Fruit fly (Drosophila melanogaster) whole organism, embryonic: ENCODE data around the gene CG42258.

ENCODE experiments used
- CG10431 ChIP-seq: fragments of 200-800 bp; sonication (Bioruptor generic); optimal IDR thresholded peaks from 3 replicates; lab custom pipeline; 2018; ENCODE audit warnings: missing biosample characterization, mild to moderate bottlenecking, missing genetic modification characterization
- CG10959 ChIP-seq: fragments of 200-800 bp; sonication (Bioruptor generic); IDR thresholded peaks from 2 replicates; pipeline ENCODE4 v1.3.6; 2022; ENCODE audit warnings: missing biosample characterization, missing genetic modification characterization
- CG12299 ChIP-seq: fragments of 200-800 bp; sonication (Bioruptor generic); optimal IDR thresholded peaks from 2 replicates; lab custom pipeline; 2018; ENCODE audit warnings: missing biosample characterization, mild to moderate bottlenecking, missing genetic modification characterization
- CG12391 ChIP-seq: fragments of 200-800 bp; sonication (Bioruptor generic); optimal IDR thresholded peaks from 3 replicates; lab custom pipeline; 2018; ENCODE audit warnings: missing biosample characterization, mild to moderate bottlenecking, missing genetic modification characterization, moderate library complexity
- CG14667 ChIP-seq: fragments of 200-800 bp; sonication (Bioruptor generic); IDR thresholded peaks from 2 replicates; pipeline ENCODE4 v1.3.6; 2022; ENCODE audit warnings: missing biosample characterization, missing genetic modification characterization
- CG14860 ChIP-seq: fragments of 200-800 bp; sonication (Bioruptor generic); IDR thresholded peaks from 3 replicates; pipeline ENCODE4 v1.3.6; 2022; ENCODE audit warnings: missing biosample characterization, missing genetic modification characterization; ENCODE audit not compliant: partially characterized antibody
- CG1529 ChIP-seq: fragments of 200-800 bp; sonication (Bioruptor generic); optimal IDR thresholded peaks from 3 replicates; lab custom pipeline; 2018; ENCODE audit warnings: missing biosample characterization, missing genetic modification characterization
- CG17829 ChIP-seq: fragments of 200-800 bp; optimal IDR thresholded peaks from 2 replicates; lab custom pipeline; 2019; ENCODE audit warnings: missing biosample characterization, mild to moderate bottlenecking, missing genetic modification characterization, moderate library complexity
- CG2875 ChIP-seq: fragments of 200-800 bp; sonication (Bioruptor generic); optimal IDR thresholded peaks from 2 replicates; lab custom pipeline; 2017; ENCODE audit warnings: missing biosample characterization, mild to moderate bottlenecking, missing genetic modification characterization, missing genetic modification reagents
- CG4404 ChIP-seq: fragments of 200-800 bp; sonication (Bioruptor generic); IDR thresholded peaks from 2 replicates; pipeline ENCODE4 v1.3.6; 2022; ENCODE audit warnings: missing biosample characterization, missing genetic modification characterization
- CG6689 ChIP-seq: fragments of 200-800 bp; sonication (Bioruptor generic); IDR thresholded peaks from 2 replicates; pipeline ENCODE4 v1.3.6; 2022; ENCODE audit warnings: missing biosample characterization, missing genetic modification characterization
- CG7839 ChIP-seq: fragments of 200-800 bp; sonication (Bioruptor generic); optimal IDR thresholded peaks from 3 replicates; lab custom pipeline; 2018; ENCODE audit warnings: missing biosample characterization, mild to moderate bottlenecking, missing genetic modification characterization, moderate library complexity
- CG9215 ChIP-seq: fragments of 200-800 bp; sonication (Bioruptor generic); IDR thresholded peaks from 2 replicates; pipeline ENCODE4 v1.3.6; 2022; ENCODE audit warnings: missing biosample characterization, missing genetic modification characterization
- Camta ChIP-seq: fragments of 200-800 bp; sonication (Bioruptor generic); optimal IDR thresholded peaks from 2 replicates; lab custom pipeline; 2016; ENCODE audit warnings: missing biosample characterization, missing genetic modification characterization
- CoRest ChIP-seq: fragments of 200-800 bp; sonication (Bioruptor generic); optimal IDR thresholded peaks from 3 replicates; lab custom pipeline; 2018; ENCODE audit warnings: missing biosample characterization, mild to moderate bottlenecking, missing genetic modification characterization, moderate library complexity
- D ChIP-seq, 2 experiments: fragments of 200-800 bp in 1 of 2; fragments of >200 bp in 1 of 2; sonication (Bioruptor generic) in 1 of 2; optimal IDR thresholded peaks; 2 replicates in 1 of 2; 3 replicates in 1 of 2; lab custom pipeline; 2017; ENCODE audit warnings: mild to moderate bottlenecking in 1 of 2, missing biosample characterization in 1 of 2, missing genetic modification characterization in 1 of 2, missing genetic modification reagents in 1 of 2
- Drgx ChIP-seq: fragments of 200-800 bp; sonication (Bioruptor generic); IDR thresholded peaks from 2 replicates; pipeline ENCODE4 v1.3.6; 2022; ENCODE audit warnings: missing biosample characterization, missing genetic modification characterization
- Eip74EF ChIP-seq, 2 experiments: fragments of 200-800 bp in 1 of 2; fragments of >200 bp in 1 of 2; sonication (Bioruptor generic) in 1 of 2; optimal IDR thresholded peaks; 2 replicates each; lab custom pipeline; 2017 to 2019; ENCODE audit warnings: missing biosample characterization in 2 of 2, missing genetic modification characterization in 2 of 2, mild to moderate bottlenecking in 1 of 2, moderate library complexity in 1 of 2
- Elba2 ChIP-seq: fragments of 200-800 bp; sonication (Bioruptor generic); optimal IDR thresholded peaks from 3 replicates; lab custom pipeline; 2016; ENCODE audit warnings: missing biosample characterization, missing genetic modification characterization
- Ets97D ChIP-seq: fragments of 200-800 bp; sonication (Bioruptor generic); optimal IDR thresholded peaks from 3 replicates; lab custom pipeline; 2016; ENCODE audit warnings: missing biosample characterization, missing genetic modification characterization
- Gug ChIP-seq: fragments of 200-800 bp; sonication (Bioruptor generic); IDR thresholded peaks from 4 replicates; pipeline ENCODE4 v1.3.6; 2022; ENCODE audit warnings: missing biosample characterization, missing genetic modification characterization
- Lhr ChIP-seq: fragments of 200-800 bp; sonication (Bioruptor generic); optimal IDR thresholded peaks from 3 replicates; lab custom pipeline; 2017; ENCODE audit warnings: mild to moderate bottlenecking, missing biosample characterization, missing genetic modification reagents, missing genetic modification characterization
- NFAT ChIP-seq: fragments of 200-800 bp; sonication (Bioruptor generic); IDR thresholded peaks from 2 replicates; pipeline ENCODE4 v1.3.6; 2022; ENCODE audit warnings: missing biosample characterization, missing genetic modification characterization
- Oaz ChIP-seq: fragments of 200-800 bp; sonication (Bioruptor generic); IDR thresholded peaks from 2 replicates; pipeline ENCODE4 v1.3.6; 2022; ENCODE audit warnings: missing biosample characterization, missing genetic modification characterization
- Scr ChIP-seq: fragments of 200-800 bp; sonication (Bioruptor generic); IDR thresholded peaks from 2 replicates; pipeline ENCODE4 v1.3.6; 2022; ENCODE audit warnings: missing biosample characterization, missing genetic modification characterization; ENCODE audit not compliant: partially characterized antibody
- Ssrp ChIP-seq: fragments of 200-800 bp; sonication (Bioruptor generic); optimal IDR thresholded peaks from 2 replicates; lab custom pipeline; 2018; ENCODE audit warnings: missing biosample characterization, mild to moderate bottlenecking, missing genetic modification characterization, moderate library complexity
- YL-1 ChIP-seq: fragments of 200-800 bp; sonication (Bioruptor generic); optimal IDR thresholded peaks from 3 replicates; lab custom pipeline; 2017; ENCODE audit warnings: missing biosample characterization, mild to moderate bottlenecking, missing genetic modification characterization
- abd-A ChIP-seq: fragments of 200-800 bp; sonication (Bioruptor generic); optimal IDR thresholded peaks from 3 replicates; lab custom pipeline; 2019; ENCODE audit warnings: missing biosample characterization, mild to moderate bottlenecking, missing genetic modification characterization, moderate library complexity
- cas ChIP-seq: fragments of 200-800 bp; sonication (Bioruptor generic); IDR thresholded peaks from 2 replicates; pipeline ENCODE4 v1.3.6; 2022; ENCODE audit warnings: missing biosample characterization, missing genetic modification characterization
- dati ChIP-seq: fragments of 200-800 bp; sonication (Bioruptor generic); IDR thresholded peaks from 2 replicates; pipeline ENCODE4 v1.3.6; 2022; ENCODE audit warnings: missing biosample characterization, missing genetic modification characterization
- disco-r ChIP-seq: fragments of 200-800 bp; sonication (Bioruptor generic); optimal IDR thresholded peaks from 2 replicates; lab custom pipeline; 2016; ENCODE audit warnings: missing biosample characterization, missing genetic modification characterization
- dmrt99B ChIP-seq: fragments of 200-800 bp; sonication (Bioruptor generic); optimal IDR thresholded peaks from 2 replicates; lab custom pipeline; 2018; ENCODE audit warnings: missing biosample characterization, mild to moderate bottlenecking, missing genetic modification characterization, moderate library complexity
- ems ChIP-seq: fragments of 200-800 bp; sonication (Bioruptor generic); optimal IDR thresholded peaks from 3 replicates; lab custom pipeline; 2016; ENCODE audit warnings: missing biosample characterization, missing genetic modification characterization
- gsb ChIP-seq: fragments of 200-800 bp; sonication (Bioruptor generic); IDR thresholded peaks from 2 replicates; pipeline ENCODE4 v1.3.6; 2022; ENCODE audit warnings: missing biosample characterization, missing genetic modification characterization
- hbn ChIP-seq: fragments of 200-800 bp; sonication (Bioruptor generic); IDR thresholded peaks from 2 replicates; pipeline ENCODE4 v1.3.6; 2022; ENCODE audit warnings: missing biosample characterization, missing genetic modification characterization; ENCODE audit not compliant: partially characterized antibody
- kay ChIP-seq: fragments of 200-800 bp; sonication (Bioruptor generic); optimal IDR thresholded peaks from 2 replicates; lab custom pipeline; 2016; ENCODE audit warnings: missing biosample characterization, missing genetic modification characterization
- lov ChIP-seq, 2 experiments: fragments of 200-800 bp in 1 of 2; fragments of >200 bp in 1 of 2; sonication (Bioruptor generic) in 1 of 2; IDR thresholded peaks in 1 of 2; optimal IDR thresholded peaks in 1 of 2; 2 replicates in 1 of 2; 3 replicates in 1 of 2; pipeline versions ENCODE4 v1.3.6 to Lab custom; 2017 to 2022; ENCODE audit warnings: missing biosample characterization in 1 of 2, missing genetic modification characterization in 1 of 2
- mld ChIP-seq: fragments of 200-800 bp; sonication (Bioruptor generic); IDR thresholded peaks from 3 replicates; pipeline ENCODE4 v1.3.6; 2022; ENCODE audit warnings: missing biosample characterization, missing genetic modification characterization; ENCODE audit not compliant: partially characterized antibody
- oc ChIP-seq: fragments of 200-800 bp; sonication (Bioruptor generic); optimal IDR thresholded peaks from 2 replicates; lab custom pipeline; 2018; ENCODE audit warnings: missing biosample characterization, mild to moderate bottlenecking, missing genetic modification characterization, moderate library complexity
- pb ChIP-seq: fragments of 200-800 bp; sonication (Bioruptor generic); optimal IDR thresholded peaks from 3 replicates; lab custom pipeline; 2016; ENCODE audit warnings: missing biosample characterization, missing genetic modification characterization
- prd ChIP-seq, 3 experiments: fragments of >200 bp in 2 of 3; fragments of 200-800 bp in 1 of 3; sonication (Bioruptor generic) in 1 of 3; optimal IDR thresholded peaks in 2 of 3; IDR thresholded peaks in 1 of 3; 2 replicates in 2 of 3; 3 replicates in 1 of 3; pipeline versions ENCODE4 v1.3.6 to Lab custom; 2017 to 2022; ENCODE audit warnings: missing biosample characterization in 1 of 3, missing genetic modification characterization in 1 of 3
- psq ChIP-seq: fragments of 200-800 bp; sonication (Bioruptor generic); optimal IDR thresholded peaks from 2 replicates; lab custom pipeline; 2017; ENCODE audit warnings: missing biosample characterization, missing genetic modification characterization
- pum ChIP-seq: fragments of 200-800 bp; sonication (Bioruptor generic); optimal IDR thresholded peaks from 2 replicates; lab custom pipeline; 2016; ENCODE audit warnings: missing biosample characterization, missing genetic modification characterization
- ro ChIP-seq: fragments of 200-800 bp; sonication (Bioruptor generic); IDR thresholded peaks from 2 replicates; pipeline ENCODE4 v1.3.6; 2022; ENCODE audit warnings: missing biosample characterization, missing genetic modification characterization
- salm ChIP-seq: fragments of 200-800 bp; sonication (Bioruptor generic); optimal IDR thresholded peaks from 2 replicates; lab custom pipeline; 2018; ENCODE audit warnings: missing biosample characterization, mild to moderate bottlenecking, missing genetic modification characterization
- sim ChIP-seq: fragments of 200-800 bp; sonication (Bioruptor generic); IDR thresholded peaks from 2 replicates; pipeline ENCODE4 v1.3.6; 2022; ENCODE audit warnings: missing biosample characterization, missing genetic modification characterization
- ssp ChIP-seq: fragments of 200-800 bp; sonication (Bioruptor generic); IDR thresholded peaks from 2 replicates; pipeline ENCODE4 v1.3.6; 2022; ENCODE audit warnings: missing biosample characterization, missing genetic modification characterization
- twi ChIP-seq: fragments of 200-800 bp; optimal IDR thresholded peaks from 2 replicates; lab custom pipeline; 2019; ENCODE audit warnings: missing biosample characterization, mild to moderate bottlenecking, missing genetic modification characterization, moderate library complexity

The CG42258 gene

DNA sequence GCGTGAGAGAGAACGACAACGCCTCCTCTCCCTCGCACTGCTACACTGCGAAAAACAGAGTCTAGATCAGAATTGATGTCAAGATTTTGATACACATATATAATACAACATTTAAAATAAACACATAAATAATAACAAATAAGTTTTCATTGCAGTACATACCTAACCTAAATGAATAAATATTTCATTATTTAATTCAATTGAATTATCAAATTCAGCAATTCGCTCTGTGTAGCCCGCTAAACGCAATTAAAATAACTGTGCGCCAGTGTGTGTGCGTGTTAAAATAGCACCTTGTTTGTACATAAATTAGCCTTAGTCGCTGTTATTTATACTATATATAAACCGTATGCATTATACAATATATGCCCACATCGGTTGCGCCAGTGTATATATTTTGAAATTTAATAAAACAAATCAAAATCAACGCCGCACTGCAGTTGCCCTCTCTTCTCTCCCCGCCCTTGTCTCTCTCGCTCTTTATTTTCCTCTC, 9.0 kb downstream of the CG42258 start (continued):
- peak; percentile 82 for TF ChIP-seq Gug (GFP tag; lab: Robert Waterston, UW)
- no peak for TF ChIP-seq Scr
- no peak for TF ChIP-seq CG14860 (GFP tag; lab: Robert Waterston, UW)
- TF ChIP-seq oc (tag; lab: Kevin White, UChicago), result peak; percentile 91
- TF ChIP-seq disco-r (GFP tag; lab: Kevin White, UChicago), result peak; percentile 37
- no peak for TF ChIP-seq pb (GFP tag; lab: Kevin White, UChicago)
- TF ChIP-seq kay (GFP tag; lab: Kevin White, UChicago), result peak; percentile 85
- TF ChIP-seq ems (GFP tag; lab: Kevin White, UChicago), result peak; percentile 70
- TF ChIP-seq Drgx (GFP tag; lab: Robert Waterston, UW), result peak; percentile 97
- peak; percentile 60 for TF ChIP-seq psq (GFP tag; lab: Kevin White, UChicago)
- TF ChIP-seq CG7839 (tag; lab: Kevin White, UChicago), result peak; percentile 98
- peak; percentile 89 for TF ChIP-seq CG14667
- TF ChIP-seq gsb (GFP tag; lab: Robert Waterston, UW), result peak; percentile 92
- peak; percentile 7 for TF ChIP-seq Elba2 (GFP tag; lab: Kevin White, UChicago)
- peak; percentile 38 for TF ChIP-seq YL-1 (GFP tag; lab: Kevin White, UChicago)
- peak; percentile 88 for TF ChIP-seq cas (GFP tag; lab: Robert Waterston, UW)
- TF ChIP-seq D (optimal IDR thresholded peaks at IDR 0.05; lab: Kevin White, UChicago), result no peak
- peak; percentile 92 for TF ChIP-seq D (GFP tag; optimal IDR thresholded peaks at IDR 0.05; lab: Kevin White, UChicago)
- TF ChIP-seq CG10431 (GFP tag; lab: Kevin White, UChicago), result peak; percentile 42
- TF ChIP-seq abd-A (tag; lab: Kevin White, UChicago), result peak; percentile 83
- TF ChIP-seq mld (GFP tag; lab: Robert Waterston, UW), result no peak
- peak; percentile 93 for TF ChIP-seq CG17829 (tag; lab: Kevin White, UChicago)
- TF ChIP-seq CG6689 (GFP tag; lab: Robert Waterston, UW), result peak; percentile 93
- peak; percentile 95 for TF ChIP-seq CG9215 (GFP tag; lab: Robert Waterston, UW)
- TF ChIP-seq twi (tag; lab: Kevin White, UChicago), result peak; percentile 81
- TF ChIP-seq CG4404 (GFP tag; lab: Robert Waterston, UW), result peak; percentile 85
- peak; percentile 40 for TF ChIP-seq Ets97D (GFP tag; lab: Kevin White, UChicago)
- TF ChIP-seq CG2875 (GFP tag; lab: Kevin White, UChicago), result peak; percentile 84
- peak; percentile 84 for TF ChIP-seq CG1529
- peak; percentile 94 for TF ChIP-seq CG12391 (tag; lab: Kevin White, UChicago)
- no peak for TF ChIP-seq prd (optimal IDR thresholded peaks at IDR 0.05; lab: Kevin White, UChicago)
- peak; percentile 96 for TF ChIP-seq prd (GFP tag; IDR thresholded peaks at IDR 0.05; lab: Robert Waterston, UW)
- peak; percentile 97 for TF ChIP-seq CoRest (tag; lab: Kevin White, UChicago)
- TF ChIP-seq lov (optimal IDR thresholded peaks at IDR 0.05; lab: Kevin White, UChicago), result no peak
- peak; percentile 72; the same call in 2 of the 3 replicates for TF ChIP-seq lov (GFP tag; IDR thresholded peaks at IDR 0.05; lab: Robert Waterston, UW)
- peak in 1 of 2 experiments; percentile 93 for TF ChIP-seq Eip74EF (GFP tag; optimal IDR thresholded peaks at IDR 0.05; lab: Kevin White, UChicago)
- peak; percentile 89 for TF ChIP-seq Ssrp (tag; lab: Kevin White, UChicago)
- TF ChIP-seq ssp (GFP tag; lab: Robert Waterston, UW), result peak; percentile 85
- peak; percentile 64; the same call in 1 of the 2 replicates for TF ChIP-seq dati (GFP tag; lab: Robert Waterston, UW)
- peak; percentile 44 for TF ChIP-seq pum
- TF ChIP-seq CG12299, result peak; percentile 90
- TF ChIP-seq Lhr, result peak; percentile 60
- peak; percentile 67 for TF ChIP-seq Camta (GFP tag; lab: Kevin White, UChicago)
- TF ChIP-seq ro (GFP tag; lab: Robert Waterston, UW), result peak; percentile 84
- peak; percentile 93 for TF ChIP-seq NFAT (GFP tag; lab: Robert Waterston, UW)
- TF ChIP-seq sim (GFP tag; lab: Robert Waterston, UW), result peak; percentile 78
- peak; percentile 85 for TF ChIP-seq salm (tag; lab: Kevin White, UChicago)
- TF ChIP-seq hbn (GFP tag; lab: Robert Waterston, UW), result no peak
- TF ChIP-seq CG10959 (GFP tag; lab: Robert Waterston, UW), result peak; percentile 82
- peak; percentile 97 for TF ChIP-seq dmrt99B (tag; lab: Kevin White, UChicago)
- peak; percentile 95 for TF ChIP-seq Oaz
